Fruit fly (Drosophila melanogaster) whole organism, embryonic: Measurements from ENCODE around the gene CG17855.

Experiments
- Ada2b ChIP-seq: fragments of 200-800 bp; sonication (Bioruptor generic); IDR thresholded peaks from 2 replicates; pipeline ENCODE4 v1.3.6; 2022; ENCODE audit warnings: missing biosample characterization, missing genetic modification characterization
- Bteb2 ChIP-seq: fragments of 200-800 bp; sonication (Bioruptor generic); optimal IDR thresholded peaks from 2 replicates; lab custom pipeline; 2016; ENCODE audit warnings: missing biosample characterization, missing genetic modification characterization
- C15 ChIP-seq: fragments of 200-800 bp; sonication (Bioruptor generic); IDR thresholded peaks from 3 replicates; pipeline ENCODE4 v1.3.6; 2022; ENCODE audit warnings: missing biosample characterization, missing genetic modification characterization
- CG10274 ChIP-seq: fragments of 200-800 bp; sonication (Bioruptor generic); optimal IDR thresholded peaks from 3 replicates; lab custom pipeline; 2017; ENCODE audit warnings: missing biosample characterization, mild to moderate bottlenecking, missing genetic modification characterization
- CG11085 ChIP-seq: fragments of 200-800 bp; sonication (Bioruptor generic); IDR thresholded peaks from 2 replicates; pipeline ENCODE4 v1.3.6; 2022; ENCODE audit warnings: missing biosample characterization, missing genetic modification characterization
- CG11560 ChIP-seq: fragments of 200-800 bp; sonication (Bioruptor generic); IDR thresholded peaks from 3 replicates; pipeline ENCODE4 v1.3.6; 2022; ENCODE audit warnings: missing biosample characterization, missing genetic modification characterization
- CG11695 ChIP-seq: fragments of 200-800 bp; sonication (Bioruptor generic); IDR thresholded peaks from 3 replicates; pipeline ENCODE4 v1.3.6; 2022; ENCODE audit warnings: missing biosample characterization, missing genetic modification characterization
- CG14860 ChIP-seq: fragments of 200-800 bp; sonication (Bioruptor generic); IDR thresholded peaks from 3 replicates; pipeline ENCODE4 v1.3.6; 2022; ENCODE audit warnings: missing biosample characterization, missing genetic modification characterization; ENCODE audit not compliant: partially characterized antibody
- CG17802 ChIP-seq: fragments of 200-800 bp; sonication (Bioruptor generic); optimal IDR thresholded peaks from 2 replicates; lab custom pipeline; 2018; ENCODE audit warnings: missing biosample characterization, mild to moderate bottlenecking, missing genetic modification characterization, moderate library complexity
- CG2712 ChIP-seq: fragments of 200-800 bp; optimal IDR thresholded peaks from 3 replicates; lab custom pipeline; 2019; ENCODE audit warnings: missing biosample characterization, mild to moderate bottlenecking, missing genetic modification characterization, moderate library complexity
- CG3281 ChIP-seq: fragments of 200-800 bp; sonication (Bioruptor generic); optimal IDR thresholded peaks from 3 replicates; lab custom pipeline; 2017; ENCODE audit warnings: missing biosample characterization, mild to moderate bottlenecking, missing genetic modification characterization
- CG4282 ChIP-seq: fragments of 200-800 bp; sonication (Bioruptor generic); optimal IDR thresholded peaks from 2 replicates; lab custom pipeline; 2016; ENCODE audit warnings: missing biosample characterization, missing genetic modification characterization
- CG6689 ChIP-seq: fragments of 200-800 bp; sonication (Bioruptor generic); IDR thresholded peaks from 2 replicates; pipeline ENCODE4 v1.3.6; 2022; ENCODE audit warnings: missing biosample characterization, missing genetic modification characterization
- CG6765 ChIP-seq: fragments of 200-800 bp; sonication (Bioruptor generic); optimal IDR thresholded peaks from 3 replicates; lab custom pipeline; 2017; ENCODE audit warnings: missing biosample characterization, mild to moderate bottlenecking, missing genetic modification characterization
- CG7372 ChIP-seq: fragments of 200-800 bp; sonication (Bioruptor generic); IDR thresholded peaks from 2 replicates; pipeline ENCODE4 v1.3.6; 2022; ENCODE audit warnings: missing biosample characterization, missing genetic modification characterization
- CG7839 ChIP-seq: fragments of 200-800 bp; sonication (Bioruptor generic); optimal IDR thresholded peaks from 3 replicates; lab custom pipeline; 2018; ENCODE audit warnings: missing biosample characterization, mild to moderate bottlenecking, missing genetic modification characterization, moderate library complexity
- CG7928 ChIP-seq: fragments of 200-800 bp; sonication (Bioruptor generic); optimal IDR thresholded peaks from 2 replicates; lab custom pipeline; 2017; ENCODE audit warnings: missing biosample characterization, mild to moderate bottlenecking, missing genetic modification characterization
- CHES-1-like ChIP-seq: fragments of 200-800 bp; sonication (Bioruptor generic); optimal IDR thresholded peaks from 2 replicates; lab custom pipeline; 2016; ENCODE audit warnings: missing biosample characterization, missing genetic modification characterization
- Dbx ChIP-seq: fragments of 200-800 bp; sonication (Bioruptor generic); IDR thresholded peaks from 3 replicates; pipeline ENCODE4 v1.3.6; 2022; ENCODE audit warnings: missing biosample characterization, missing genetic modification characterization
- Deaf1 ChIP-seq: fragments of 200-800 bp; optimal IDR thresholded peaks from 3 replicates; lab custom pipeline; 2019; ENCODE audit warnings: missing biosample characterization, mild to moderate bottlenecking, missing genetic modification characterization, moderate library complexity
- Dfd ChIP-seq, 2 experiments: fragments of >200 bp; optimal IDR thresholded peaks; 2 replicates each; lab custom pipeline; 2017; ENCODE audit warnings: missing biosample characterization in 2 of 2, missing genetic modification characterization in 2 of 2
- ERR ChIP-seq: fragments of 200-800 bp; sonication (Bioruptor generic); optimal IDR thresholded peaks from 2 replicates; lab custom pipeline; 2016; ENCODE audit warnings: missing biosample characterization, missing genetic modification characterization
- Fer2 ChIP-seq: fragments of 200-800 bp; sonication (Bioruptor generic); optimal IDR thresholded peaks from 2 replicates; lab custom pipeline; 2018; ENCODE audit warnings: missing biosample characterization, mild to moderate bottlenecking, missing genetic modification characterization, moderate library complexity
- Fer3 ChIP-seq: fragments of 200-800 bp; sonication (Bioruptor generic); optimal IDR thresholded peaks from 2 replicates; lab custom pipeline; 2018; ENCODE audit warnings: missing biosample characterization, mild to moderate bottlenecking, missing genetic modification characterization, moderate library complexity
- HHEX ChIP-seq: fragments of 200-800 bp; sonication (Bioruptor generic); optimal IDR thresholded peaks from 3 replicates; lab custom pipeline; 2017; ENCODE audit warnings: missing biosample characterization, mild to moderate bottlenecking, missing genetic modification characterization, missing genetic modification reagents
- MBD-R2 ChIP-seq: fragments of 200-800 bp; sonication (Bioruptor generic); IDR thresholded peaks from 2 replicates; pipeline ENCODE4 v1.3.6; 2022; ENCODE audit warnings: missing biosample characterization, missing genetic modification characterization
- Max ChIP-seq: fragments of 200-800 bp; sonication (Bioruptor generic); optimal IDR thresholded peaks from 2 replicates; lab custom pipeline; 2016; ENCODE audit warnings: missing biosample characterization, mild to moderate bottlenecking, missing genetic modification characterization
- Meics ChIP-seq: fragments of 200-800 bp; sonication (Bioruptor generic); optimal IDR thresholded peaks from 2 replicates; lab custom pipeline; 2017; ENCODE audit warnings: missing biosample characterization, mild to moderate bottlenecking, missing genetic modification characterization
- Optix ChIP-seq: fragments of 200-800 bp; sonication (Bioruptor generic); IDR thresholded peaks from 3 replicates; pipeline ENCODE4 v1.3.6; 2022; ENCODE audit warnings: missing biosample characterization, missing genetic modification characterization
- Ssrp ChIP-seq: fragments of 200-800 bp; sonication (Bioruptor generic); optimal IDR thresholded peaks from 2 replicates; lab custom pipeline; 2018; ENCODE audit warnings: missing biosample characterization, mild to moderate bottlenecking, missing genetic modification characterization, moderate library complexity
- Xbp1 ChIP-seq: fragments of 200-800 bp; sonication (Bioruptor generic); optimal IDR thresholded peaks from 3 replicates; lab custom pipeline; 2016; ENCODE audit warnings: missing biosample characterization, mild to moderate bottlenecking, missing genetic modification characterization
- Xrp1 ChIP-seq: fragments of 200-800 bp; sonication (Bioruptor generic); IDR thresholded peaks from 2 replicates; pipeline ENCODE4 v1.3.6; 2022; ENCODE audit warnings: missing biosample characterization, missing genetic modification characterization
- cas ChIP-seq: fragments of 200-800 bp; sonication (Bioruptor generic); IDR thresholded peaks from 2 replicates; pipeline ENCODE4 v1.3.6; 2022; ENCODE audit warnings: missing biosample characterization, missing genetic modification characterization
- dan ChIP-seq: fragments of 200-800 bp; sonication (Bioruptor generic); IDR thresholded peaks from 2 replicates; pipeline ENCODE4 v1.3.6; 2022; ENCODE audit warnings: missing biosample characterization, missing genetic modification characterization
- dimm ChIP-seq: fragments of 200-800 bp; sonication (Bioruptor generic); IDR thresholded peaks from 2 replicates; pipeline ENCODE4 v1.3.6; 2022; ENCODE audit warnings: missing biosample characterization, missing genetic modification characterization
- en ChIP-seq: fragments of 200-800 bp; sonication (Bioruptor generic); optimal IDR thresholded peaks from 2 replicates; lab custom pipeline; 2016; ENCODE audit warnings: missing biosample characterization, missing genetic modification characterization
- eve ChIP-seq, 2 experiments: fragments of >200 bp; optimal IDR thresholded peaks; 2 replicates each; lab custom pipeline; 2017; ENCODE audit warnings: missing biosample characterization in 2 of 2, missing genetic modification characterization in 2 of 2
- gcm ChIP-seq: fragments of 200-800 bp; sonication (Bioruptor generic); optimal IDR thresholded peaks from 2 replicates; lab custom pipeline; 2019; ENCODE audit warnings: missing biosample characterization, mild to moderate bottlenecking, missing genetic modification characterization, moderate library complexity
- gfzf ChIP-seq: fragments of 200-800 bp; sonication (Bioruptor generic); optimal IDR thresholded peaks from 2 replicates; lab custom pipeline; 2016; ENCODE audit warnings: missing biosample characterization, mild to moderate bottlenecking, missing genetic modification characterization, moderate library complexity
- ham ChIP-seq: fragments of 200-800 bp; sonication (Bioruptor generic); IDR thresholded peaks from 2 replicates; pipeline ENCODE4 v1.3.6; 2022; ENCODE audit warnings: missing biosample characterization, missing genetic modification characterization
- ind ChIP-seq: fragments of 200-800 bp; sonication (Bioruptor generic); optimal IDR thresholded peaks from 3 replicates; lab custom pipeline; 2016; ENCODE audit warnings: missing biosample characterization, missing genetic modification characterization
- lov ChIP-seq, 2 experiments: fragments of 200-800 bp in 1 of 2; fragments of >200 bp in 1 of 2; sonication (Bioruptor generic) in 1 of 2; IDR thresholded peaks in 1 of 2; optimal IDR thresholded peaks in 1 of 2; 2 replicates in 1 of 2; 3 replicates in 1 of 2; pipeline versions ENCODE4 v1.3.6 to Lab custom; 2017 to 2022; ENCODE audit warnings: missing biosample characterization in 1 of 2, missing genetic modification characterization in 1 of 2
- mld ChIP-seq: fragments of 200-800 bp; sonication (Bioruptor generic); IDR thresholded peaks from 3 replicates; pipeline ENCODE4 v1.3.6; 2022; ENCODE audit warnings: missing biosample characterization, missing genetic modification characterization; ENCODE audit not compliant: partially characterized antibody
- pho ChIP-seq: fragments of 200-800 bp; sonication (Bioruptor generic); optimal IDR thresholded peaks from 2 replicates; lab custom pipeline; 2016; ENCODE audit warnings: missing biosample characterization, missing genetic modification characterization
- row ChIP-seq: fragments of 200-800 bp; sonication (Bioruptor generic); IDR thresholded peaks from 3 replicates; pipeline ENCODE4 v1.3.6; 2022; ENCODE audit warnings: missing biosample characterization, missing genetic modification characterization
- sug ChIP-seq: fragments of 200-800 bp; optimal IDR thresholded peaks from 2 replicates; lab custom pipeline; 2019; ENCODE audit warnings: missing biosample characterization, mild to moderate bottlenecking, missing genetic modification characterization, moderate library complexity
- tgo ChIP-seq: fragments of 200-800 bp; sonication (Bioruptor generic); IDR thresholded peaks from 3 replicates; pipeline ENCODE4 v1.3.6; 2022; ENCODE audit warnings: missing biosample characterization, missing genetic modification characterization
- tup ChIP-seq: fragments of 200-800 bp; sonication (Bioruptor generic); optimal IDR thresholded peaks from 2 replicates; lab custom pipeline; 2016; ENCODE audit warnings: missing biosample characterization, mild to moderate bottlenecking, missing genetic modification characterization, moderate library complexity
- zf30C ChIP-seq: fragments of 200-800 bp; sonication (Bioruptor generic); optimal IDR thresholded peaks from 3 replicates; lab custom pipeline; 2018; ENCODE audit warnings: missing biosample characterization, mild to moderate bottlenecking, missing genetic modification characterization
- zfh1 ChIP-seq: fragments of 200-800 bp; sonication (Bioruptor generic); IDR thresholded peaks from 3 replicates; pipeline ENCODE4 v1.3.6; 2022; ENCODE audit warnings: missing biosample characterization, missing genetic modification characterization

The CG17855 gene

DNA sequence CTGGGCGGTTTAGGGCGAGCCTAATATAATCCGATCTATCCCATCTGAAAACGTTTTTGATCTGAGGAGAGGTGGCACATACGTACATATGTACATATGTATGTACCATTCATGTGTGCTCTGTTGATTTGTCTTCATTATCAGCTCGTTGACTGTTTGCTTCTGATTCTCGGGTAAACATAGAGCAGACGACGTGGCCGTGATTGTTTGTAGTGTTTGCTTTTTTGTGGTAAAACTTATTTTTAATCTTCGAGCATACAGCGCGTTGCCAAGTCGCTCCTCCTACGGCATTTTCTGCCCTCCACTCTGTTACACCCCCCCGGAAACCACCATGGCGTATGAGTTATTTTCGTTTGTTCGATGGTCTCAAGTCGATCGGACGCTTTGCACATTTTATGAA, 14.6 kb upstream of the CG17855 start (continued):
- TF ChIP-seq Ssrp (tag; lab: Kevin White, UChicago): peak; percentile 12
- TF ChIP-seq CG17802 (tag; lab: Kevin White, UChicago): peak; percentile 44
- peak; percentile 87 for TF ChIP-seq CG3281 (GFP tag; lab: Kevin White, UChicago)
- TF ChIP-seq Meics (GFP tag; lab: Kevin White, UChicago): peak; percentile 88
- peak; percentile 64 for TF ChIP-seq CG7928 (GFP tag; lab: Kevin White, UChicago)
- peak; percentile 79 for TF ChIP-seq CG7372
- no peak for TF ChIP-seq dan (GFP tag; lab: Robert Waterston, UW)
- peak; percentile 78 for TF ChIP-seq pho
- TF ChIP-seq ind (GFP tag; lab: Kevin White, UChicago): peak; percentile 26
- peak; percentile 85 for TF ChIP-seq CG11695
- peak; percentile 35 for TF ChIP-seq zf30C
- peak; percentile 78 for TF ChIP-seq Fer2
- peak; percentile 61; the same call in 2 of the 3 replicates for TF ChIP-seq Optix (GFP tag; lab: Robert Waterston, UW)
- no peak for TF ChIP-seq Dfd (GFP tag; optimal IDR thresholded peaks at IDR 0.05; lab: Kevin White, UChicago)
- TF ChIP-seq CG11085 (GFP tag; lab: Robert Waterston, UW): peak; percentile 59; the same call in 1 of the 2 replicates
- peak; percentile 81 for TF ChIP-seq CG4282 (GFP tag; lab: Kevin White, UChicago)
- TF ChIP-seq HHEX: peak; percentile 94
- peak; percentile 77 for TF ChIP-seq Bteb2 (GFP tag; lab: Kevin White, UChicago)
- TF ChIP-seq ham: peak; percentile 6; the same call in 1 of the 2 replicates
- peak; percentile 90 for TF ChIP-seq zfh1 (GFP tag; lab: Robert Waterston, UW)
- peak; percentile 52 for TF ChIP-seq CG7839 (tag; lab: Kevin White, UChicago)
- TF ChIP-seq C15 (GFP tag; lab: Robert Waterston, UW): peak; percentile 68; the same call in 1 of the 3 replicates
- peak; percentile 75 for TF ChIP-seq CG10274 (GFP tag; lab: Kevin White, UChicago)
- peak; percentile 36; the same call in 1 of the 2 replicates for TF ChIP-seq MBD-R2
- peak; percentile 93 for TF ChIP-seq CG6765 (GFP tag; lab: Kevin White, UChicago)
- peak; percentile 42 for TF ChIP-seq Deaf1 (tag; lab: Kevin White, UChicago)
- peak; percentile 83 for TF ChIP-seq CG2712 (tag; lab: Kevin White, UChicago)
- peak; percentile 85 for TF ChIP-seq gcm (GFP tag; lab: Kevin White, UChicago)
- peak in 1 of 2 experiments; percentile 65 for TF ChIP-seq eve (GFP tag; optimal IDR thresholded peaks at IDR 0.05; lab: Kevin White, UChicago)
- peak; percentile 8 for TF ChIP-seq gfzf (GFP tag; lab: Kevin White, UChicago)
- no peak for TF ChIP-seq dimm (GFP tag; lab: Robert Waterston, UW)
- peak; percentile 80 for TF ChIP-seq sug (tag; lab: Kevin White, UChicago)
- TF ChIP-seq Fer3 (tag; lab: Kevin White, UChicago): peak; percentile 87
- peak; percentile 11; the same call in 1 of the 3 replicates for TF ChIP-seq row
- TF ChIP-seq CG14860 (GFP tag; lab: Robert Waterston, UW): no peak
- no peak for TF ChIP-seq lov (optimal IDR thresholded peaks at IDR 0.05; lab: Kevin White, UChicago)
- TF ChIP-seq lov (GFP tag; IDR thresholded peaks at IDR 0.05; lab: Robert Waterston, UW): peak; percentile 81; the same call in 2 of the 3 replicates
- peak; percentile 36; the same call in 1 of the 2 replicates for TF ChIP-seq Ada2b
- TF ChIP-seq CHES-1-like: peak; percentile 90
- peak; percentile 73 for TF ChIP-seq ERR (GFP tag; lab: Kevin White, UChicago)
- peak; percentile 94 for TF ChIP-seq Xrp1 (GFP tag; lab: Robert Waterston, UW)
- TF ChIP-seq mld (GFP tag; lab: Robert Waterston, UW): no peak
- TF ChIP-seq Max (GFP tag; lab: Kevin White, UChicago): peak; percentile 73
- TF ChIP-seq CG6689 (GFP tag; lab: Robert Waterston, UW): peak; percentile 72
- no peak for TF ChIP-seq cas (GFP tag; lab: Robert Waterston, UW)
- peak; percentile 58 for TF ChIP-seq Xbp1 (GFP tag; lab: Kevin White, UChicago)
- no peak for TF ChIP-seq CG11560
- TF ChIP-seq tup (GFP tag; lab: Kevin White, UChicago): peak; percentile 73
- peak; percentile 65; the same call in 2 of the 3 replicates for TF ChIP-seq Dbx (GFP tag; lab: Robert Waterston, UW)
- TF ChIP-seq en (GFP tag; lab: Kevin White, UChicago): peak; percentile 83
- TF ChIP-seq tgo: peak; percentile 57; the same call in 2 of the 3 replicates
